Fruit fly (Drosophila melanogaster): Measurements from ENCODE around the gene CG12538.

Gene CG12538

dm6 chr3R:13523435-13523834, at the start of gene CG12538:
Gene CG12538, minus strand, starts transcription at chr3R:13523535.
- TF ChIP-seq EcR (GFP tag; optimal IDR thresholded peaks at IDR 0.05) (no peak), Dll (optimal IDR thresholded peaks at IDR 0.05) (no peak), psq (optimal IDR thresholded peaks at IDR 0.05) (no peak), usp (GFP tag; optimal IDR thresholded peaks at IDR 0.05) (no peak), CG8478 (optimal IDR thresholded peaks at IDR 0.05) (no peak), pan (optimal IDR thresholded peaks at IDR 0.05) (no peak)

dm6 chr3R:13553875-13554399, 30.6 kb upstream of the CG12538 start:
- TF ChIP-seq pan (optimal IDR thresholded peaks at IDR 0.05) = no peak
- no peak for TF ChIP-seq EcR (GFP tag; optimal IDR thresholded peaks at IDR 0.05)
- no peak for TF ChIP-seq usp (GFP tag; optimal IDR thresholded peaks at IDR 0.05)
- TF ChIP-seq CG8478 (optimal IDR thresholded peaks at IDR 0.05) = no peak
- TF ChIP-seq psq (optimal IDR thresholded peaks at IDR 0.05) = no peak
- TF ChIP-seq Dll (optimal IDR thresholded peaks at IDR 0.05) = no peak

- TF ChIP-seq usp (GFP tag; optimal IDR thresholded peaks at IDR 0.05) (no peak), Dll (optimal IDR thresholded peaks at IDR 0.05) (no peak), psq (optimal IDR thresholded peaks at IDR 0.05) (no peak)
Measured at dm6 chr3R:13553152-13553874, 30.0 kb upstream of the CG12538 start.

- TF ChIP-seq pan (optimal IDR thresholded peaks at IDR 0.05) (no peak), CG8478 (optimal IDR thresholded peaks at IDR 0.05) (no peak), EcR (GFP tag; optimal IDR thresholded peaks at IDR 0.05) (no peak), Dll (optimal IDR thresholded peaks at IDR 0.05) (no peak), psq (optimal IDR thresholded peaks at IDR 0.05) (no peak), usp (GFP tag; optimal IDR thresholded peaks at IDR 0.05) (no peak)
Measured at dm6 chr3R:13549515-13549914, 26.2 kb upstream of the CG12538 start.

dm6 chr3R:13548441-13548818, 25.1 kb upstream of the CG12538 start:
- TF ChIP-seq EcR (GFP tag; optimal IDR thresholded peaks at IDR 0.05) (no peak), CG8478 (optimal IDR thresholded peaks at IDR 0.05) (no peak), Dll (optimal IDR thresholded peaks at IDR 0.05) (no peak), pan (optimal IDR thresholded peaks at IDR 0.05) (no peak), usp (GFP tag; optimal IDR thresholded peaks at IDR 0.05) (no peak), psq (optimal IDR thresholded peaks at IDR 0.05) (no peak)

dm6 chr3R:13547729-13548440, 24.6 kb upstream of the CG12538 start:
- no peak for TF ChIP-seq EcR (GFP tag; optimal IDR thresholded peaks at IDR 0.05)
- no peak for TF ChIP-seq usp (GFP tag; optimal IDR thresholded peaks at IDR 0.05)
- TF ChIP-seq pan (optimal IDR thresholded peaks at IDR 0.05) = no peak
- TF ChIP-seq Dll (optimal IDR thresholded peaks at IDR 0.05) = no peak
- no peak for TF ChIP-seq CG8478 (optimal IDR thresholded peaks at IDR 0.05)
- no peak for TF ChIP-seq psq (optimal IDR thresholded peaks at IDR 0.05)

- TF ChIP-seq EcR (GFP tag; optimal IDR thresholded peaks at IDR 0.05) (no peak), Dll (optimal IDR thresholded peaks at IDR 0.05) (no peak), CG8478 (optimal IDR thresholded peaks at IDR 0.05) (no peak), psq (optimal IDR thresholded peaks at IDR 0.05) (no peak), usp (GFP tag; optimal IDR thresholded peaks at IDR 0.05) (no peak), pan (optimal IDR thresholded peaks at IDR 0.05) (no peak)
Measured at dm6 chr3R:13545300-13545699, 22.0 kb upstream of the CG12538 start, which contains the start of gene CG31337. Gene CG31337, minus strand, starts transcription at chr3R:13545400.

dm6 chr3R:13538723-13539269, 15.5 kb upstream of the CG12538 start:
- TF ChIP-seq CG8478 (optimal IDR thresholded peaks at IDR 0.05) = no peak
- TF ChIP-seq Dll (optimal IDR thresholded peaks at IDR 0.05) = no peak
- TF ChIP-seq pan (optimal IDR thresholded peaks at IDR 0.05) = no peak
- no peak for TF ChIP-seq usp (GFP tag; optimal IDR thresholded peaks at IDR 0.05)
- TF ChIP-seq EcR (GFP tag; optimal IDR thresholded peaks at IDR 0.05) = no peak
- TF ChIP-seq psq (optimal IDR thresholded peaks at IDR 0.05) = no peak

dm6 chr3R:13529256-13529655, 5.9 kb upstream of the CG12538 start, which contains the start of gene CG46457:
Gene CG46457, minus strand, starts transcription at chr3R:13529356.
- TF ChIP-seq Dll (optimal IDR thresholded peaks at IDR 0.05) = no peak

dm6 chr3R:13526638-13527037, 3.3 kb upstream of the CG12538 start:
- TF ChIP-seq EcR (GFP tag; optimal IDR thresholded peaks at IDR 0.05) (no peak), psq (optimal IDR thresholded peaks at IDR 0.05) (no peak), CG8478 (optimal IDR thresholded peaks at IDR 0.05) (no peak), Dll (optimal IDR thresholded peaks at IDR 0.05) (no peak), usp (GFP tag; optimal IDR thresholded peaks at IDR 0.05) (no peak), pan (optimal IDR thresholded peaks at IDR 0.05) (no peak)

dm6 chr3R:13525986-13526385, 2.7 kb upstream of the CG12538 start:
- TF ChIP-seq EcR (GFP tag; optimal IDR thresholded peaks at IDR 0.05) = no peak
- no peak for TF ChIP-seq psq (optimal IDR thresholded peaks at IDR 0.05)
- no peak for TF ChIP-seq Dll (optimal IDR thresholded peaks at IDR 0.05)
- no peak for TF ChIP-seq usp (GFP tag; optimal IDR thresholded peaks at IDR 0.05)
- TF ChIP-seq pan (optimal IDR thresholded peaks at IDR 0.05) = no peak
- no peak for TF ChIP-seq CG8478 (optimal IDR thresholded peaks at IDR 0.05)

dm6 chr3R:13524672-13525071, 1.3 kb upstream of the CG12538 start:
- TF ChIP-seq psq (optimal IDR thresholded peaks at IDR 0.05) (no peak), pan (optimal IDR thresholded peaks at IDR 0.05) (no peak), usp (GFP tag; optimal IDR thresholded peaks at IDR 0.05) (no peak), Dll (optimal IDR thresholded peaks at IDR 0.05) (no peak), CG8478 (optimal IDR thresholded peaks at IDR 0.05) (no peak), EcR (GFP tag; optimal IDR thresholded peaks at IDR 0.05) (no peak)

All from whole organism.